Fruit fly (Drosophila melanogaster) whole organism, embryonic: Measurements from ENCODE around the gene CG7227.

Source experiments
- Asciz ChIP-seq: fragments of 200-800 bp; sonication (Bioruptor generic); optimal IDR thresholded peaks from 2 replicates; lab custom pipeline; 2017; ENCODE audit warnings: missing biosample characterization, mild to moderate bottlenecking, missing genetic modification characterization, missing genetic modification reagents
- Blimp-1 ChIP-seq: fragments of 200-800 bp; sonication (Bioruptor generic); optimal IDR thresholded peaks from 3 replicates; lab custom pipeline; 2018; ENCODE audit warnings: missing biosample characterization, missing genetic modification characterization, mild to moderate bottlenecking, moderate library complexity, missing genetic modification reagents
- CG10543 ChIP-seq: fragments of 200-800 bp; sonication (Bioruptor generic); optimal IDR thresholded peaks from 3 replicates; lab custom pipeline; 2017; ENCODE audit warnings: missing biosample characterization, mild to moderate bottlenecking, missing genetic modification characterization, moderate library complexity
- CG10654 ChIP-seq: fragments of 200-800 bp; sonication (Bioruptor generic); optimal IDR thresholded peaks from 2 replicates; lab custom pipeline; 2016; ENCODE audit warnings: missing biosample characterization, missing genetic modification characterization
- CG11398 ChIP-seq: fragments of 200-800 bp; sonication (Bioruptor generic); optimal IDR thresholded peaks from 2 replicates; lab custom pipeline; 2016; ENCODE audit warnings: missing biosample characterization, missing genetic modification characterization
- CG12391 ChIP-seq: fragments of 200-800 bp; sonication (Bioruptor generic); optimal IDR thresholded peaks from 3 replicates; lab custom pipeline; 2018; ENCODE audit warnings: missing biosample characterization, mild to moderate bottlenecking, missing genetic modification characterization, moderate library complexity
- CG12942 ChIP-seq: fragments of 200-800 bp; sonication (Bioruptor generic); optimal IDR thresholded peaks from 3 replicates; lab custom pipeline; 2016; ENCODE audit warnings: missing biosample characterization, missing genetic modification characterization
- CG1603 ChIP-seq: fragments of 200-800 bp; sonication (Bioruptor generic); optimal IDR thresholded peaks from 2 replicates; lab custom pipeline; 2019; ENCODE audit warnings: missing biosample characterization, mild to moderate bottlenecking, missing genetic modification characterization, moderate library complexity
- CG16779 ChIP-seq: fragments of 200-800 bp; sonication (Bioruptor generic); IDR thresholded peaks from 2 replicates; pipeline ENCODE4 v1.3.6; 2022; ENCODE audit warnings: missing biosample characterization, missing genetic modification characterization
- CG16863 ChIP-seq: fragments of 200-800 bp; sonication (Bioruptor generic); optimal IDR thresholded peaks from 3 replicates; lab custom pipeline; 2016; ENCODE audit warnings: missing biosample characterization, missing genetic modification characterization
- CG31224 ChIP-seq: fragments of 200-800 bp; sonication (Bioruptor generic); IDR thresholded peaks from 2 replicates; pipeline ENCODE4 v1.3.6; 2022; ENCODE audit warnings: missing biosample characterization, missing genetic modification characterization
- CG31365 ChIP-seq: fragments of 200-800 bp; sonication (Bioruptor generic); optimal IDR thresholded peaks from 2 replicates; lab custom pipeline; 2018; ENCODE audit warnings: missing biosample characterization, mild to moderate bottlenecking, missing genetic modification characterization
- CG31388 ChIP-seq: fragments of 200-800 bp; sonication (Bioruptor generic); optimal IDR thresholded peaks from 2 replicates; lab custom pipeline; 2016; ENCODE audit warnings: missing biosample characterization, missing genetic modification characterization
- CG3163 ChIP-seq: fragments of 200-800 bp; sonication (Bioruptor generic); optimal IDR thresholded peaks from 3 replicates; lab custom pipeline; 2016; ENCODE audit warnings: missing biosample characterization, missing genetic modification characterization
- CG3407 ChIP-seq: fragments of 200-800 bp; sonication (Bioruptor generic); optimal IDR thresholded peaks from 2 replicates; lab custom pipeline; 2018; ENCODE audit warnings: missing biosample characterization, mild to moderate bottlenecking, missing genetic modification characterization
- CG6689 ChIP-seq: fragments of 200-800 bp; sonication (Bioruptor generic); IDR thresholded peaks from 2 replicates; pipeline ENCODE4 v1.3.6; 2022; ENCODE audit warnings: missing biosample characterization, missing genetic modification characterization
- CG6765 ChIP-seq: fragments of 200-800 bp; sonication (Bioruptor generic); optimal IDR thresholded peaks from 3 replicates; lab custom pipeline; 2017; ENCODE audit warnings: missing biosample characterization, mild to moderate bottlenecking, missing genetic modification characterization
- CG7556 ChIP-seq: fragments of 200-800 bp; sonication (Bioruptor generic); optimal IDR thresholded peaks from 2 replicates; lab custom pipeline; 2017; ENCODE audit warnings: missing biosample characterization, mild to moderate bottlenecking, missing genetic modification characterization
- CG8290 ChIP-seq, 3 experiments: fragments of 200-800 bp; sonication (Bioruptor generic); optimal IDR thresholded peaks; 2 replicates each; lab custom pipeline; 2016 to 2019; ENCODE audit warnings: missing biosample characterization in 3 of 3, missing genetic modification characterization in 3 of 3, mild to moderate bottlenecking in 2 of 3, moderate library complexity in 1 of 3
- CG8944 ChIP-seq: fragments of 200-800 bp; sonication (Bioruptor generic); optimal IDR thresholded peaks from 3 replicates; lab custom pipeline; 2016; ENCODE audit warnings: missing biosample characterization, missing genetic modification characterization
- Dbx ChIP-seq: fragments of 200-800 bp; sonication (Bioruptor generic); IDR thresholded peaks from 3 replicates; pipeline ENCODE4 v1.3.6; 2022; ENCODE audit warnings: missing biosample characterization, missing genetic modification characterization
- Dfd ChIP-seq, 2 experiments: fragments of >200 bp; optimal IDR thresholded peaks; 2 replicates each; lab custom pipeline; 2017; ENCODE audit warnings: missing biosample characterization in 2 of 2, missing genetic modification characterization in 2 of 2
- Dip2 ChIP-seq: fragments of 200-800 bp; sonication (Bioruptor generic); IDR thresholded peaks from 2 replicates; pipeline ENCODE4 v1.3.6; 2022; ENCODE audit warnings: missing biosample characterization, missing genetic modification characterization
- Dll ChIP-seq: fragments of 200-800 bp; sonication (Bioruptor generic); IDR thresholded peaks from 4 replicates; pipeline ENCODE4 v1.3.6; 2022; ENCODE audit warnings: missing biosample characterization, missing genetic modification characterization; ENCODE audit not compliant: partially characterized antibody
- Doc3 ChIP-seq: fragments of 200-800 bp; sonication (Bioruptor generic); IDR thresholded peaks from 3 replicates; pipeline ENCODE4 v1.3.6; 2022; ENCODE audit warnings: missing biosample characterization, missing genetic modification characterization; ENCODE audit not compliant: partially characterized antibody
- Elba2 ChIP-seq: fragments of 200-800 bp; sonication (Bioruptor generic); optimal IDR thresholded peaks from 3 replicates; lab custom pipeline; 2016; ENCODE audit warnings: missing biosample characterization, missing genetic modification characterization
- Ets97D ChIP-seq: fragments of 200-800 bp; sonication (Bioruptor generic); optimal IDR thresholded peaks from 3 replicates; lab custom pipeline; 2016; ENCODE audit warnings: missing biosample characterization, missing genetic modification characterization
- Gsc ChIP-seq: fragments of 200-800 bp; sonication (Bioruptor generic); IDR thresholded peaks from 2 replicates; pipeline ENCODE4 v1.3.6; 2022; ENCODE audit warnings: missing biosample characterization, missing genetic modification characterization
- H2.0 ChIP-seq: fragments of 200-800 bp; sonication (Bioruptor generic); IDR thresholded peaks from 2 replicates; pipeline ENCODE4 v1.3.6; 2022; ENCODE audit warnings: missing biosample characterization, missing genetic modification characterization
- HLH3B ChIP-seq: fragments of 200-800 bp; sonication (Bioruptor generic); IDR thresholded peaks from 2 replicates; pipeline ENCODE4 v1.3.6; 2022; ENCODE audit warnings: missing biosample characterization, missing genetic modification characterization
- HmgZ ChIP-seq: fragments of 200-800 bp; sonication (Bioruptor generic); optimal IDR thresholded peaks from 2 replicates; lab custom pipeline; 2018; ENCODE audit warnings: missing biosample characterization, mild to moderate bottlenecking, missing genetic modification characterization
- Jarid2 ChIP-seq: fragments of 200-800 bp; sonication (Bioruptor generic); optimal IDR thresholded peaks from 3 replicates; lab custom pipeline; 2017; ENCODE audit warnings: mild to moderate bottlenecking, missing biosample characterization, missing genetic modification reagents, missing genetic modification characterization
- Med ChIP-seq: fragments of 200-800 bp; sonication (Bioruptor generic); peaks from one replicate; lab custom pipeline; 2016; ENCODE audit warnings: missing biosample characterization, missing genetic modification characterization, mild to moderate bottlenecking, inconsistent platforms, moderate library complexity
- Pdp1 ChIP-seq, 2 experiments: fragments of 200-800 bp; sonication (Bioruptor generic); optimal IDR thresholded peaks; 3 replicates each; lab custom pipeline; 2016; ENCODE audit warnings: missing biosample characterization in 2 of 2, missing genetic modification characterization in 2 of 2, mild to moderate bottlenecking in 1 of 2, moderate library complexity in 1 of 2
- Ssrp ChIP-seq: fragments of 200-800 bp; sonication (Bioruptor generic); optimal IDR thresholded peaks from 2 replicates; lab custom pipeline; 2018; ENCODE audit warnings: missing biosample characterization, mild to moderate bottlenecking, missing genetic modification characterization, moderate library complexity
- Trl ChIP-seq, 3 experiments: fragments of >200 bp in 2 of 3; fragments of 200-800 bp in 1 of 3; sonication (Bioruptor generic) in 1 of 3; optimal IDR thresholded peaks; 2 replicates in 1 of 3; 3 replicates in 2 of 3; lab custom pipeline; 2016 to 2017; ENCODE audit warnings: missing biosample characterization in 1 of 3, missing genetic modification characterization in 1 of 3
- Vsx1 ChIP-seq: fragments of 200-800 bp; sonication (Bioruptor generic); optimal IDR thresholded peaks from 2 replicates; lab custom pipeline; 2017; ENCODE audit warnings: missing biosample characterization, mild to moderate bottlenecking, missing genetic modification characterization, missing genetic modification reagents
- aop ChIP-seq: fragments of 200-800 bp; sonication (Bioruptor generic); IDR thresholded peaks from 2 replicates; pipeline ENCODE4 v1.3.6; 2022; ENCODE audit warnings: missing biosample characterization, missing genetic modification characterization
- bbx ChIP-seq: fragments of 200-800 bp; sonication (Bioruptor generic); IDR thresholded peaks from 2 replicates; pipeline ENCODE4 v1.3.6; 2022; ENCODE audit warnings: missing biosample characterization, missing genetic modification characterization; ENCODE audit not compliant: partially characterized antibody
- bowl ChIP-seq: fragments of 200-800 bp; sonication (Bioruptor generic); IDR thresholded peaks from 2 replicates; pipeline ENCODE4 v1.3.6; 2022; ENCODE audit warnings: missing biosample characterization, missing genetic modification characterization
- da ChIP-seq: fragments of 200-800 bp; sonication (Bioruptor generic); optimal IDR thresholded peaks from 2 replicates; lab custom pipeline; 2016; ENCODE audit warnings: missing biosample characterization, missing genetic modification characterization
- grau ChIP-seq: fragments of 200-800 bp; optimal IDR thresholded peaks from 3 replicates; lab custom pipeline; 2019; ENCODE audit warnings: missing biosample characterization, mild to moderate bottlenecking, missing genetic modification characterization, moderate library complexity
- gsb-n ChIP-seq: fragments of 200-800 bp; sonication (Bioruptor generic); optimal IDR thresholded peaks from 3 replicates; lab custom pipeline; 2018; ENCODE audit warnings: missing biosample characterization, mild to moderate bottlenecking, missing genetic modification characterization
- hbn ChIP-seq: fragments of 200-800 bp; sonication (Bioruptor generic); IDR thresholded peaks from 2 replicates; pipeline ENCODE4 v1.3.6; 2022; ENCODE audit warnings: missing biosample characterization, missing genetic modification characterization; ENCODE audit not compliant: partially characterized antibody
- ken ChIP-seq: fragments of 200-800 bp; sonication (Bioruptor generic); IDR thresholded peaks from 3 replicates; pipeline ENCODE4 v1.3.6; 2022; ENCODE audit warnings: missing biosample characterization, missing genetic modification characterization
- kni ChIP-seq: fragments of 200-800 bp; sonication (Bioruptor generic); optimal IDR thresholded peaks from 3 replicates; lab custom pipeline; 2017; ENCODE audit warnings: mild to moderate bottlenecking, missing biosample characterization, missing genetic modification reagents, missing genetic modification characterization
- knrl ChIP-seq: fragments of 200-800 bp; sonication (Bioruptor generic); IDR thresholded peaks from 3 replicates; pipeline ENCODE4 v1.3.6; 2022; ENCODE audit warnings: missing biosample characterization, missing genetic modification characterization; ENCODE audit not compliant: partially characterized antibody
- pum ChIP-seq: fragments of 200-800 bp; sonication (Bioruptor generic); optimal IDR thresholded peaks from 2 replicates; lab custom pipeline; 2016; ENCODE audit warnings: missing biosample characterization, missing genetic modification characterization
- sob ChIP-seq: fragments of 200-800 bp; sonication (Bioruptor generic); IDR thresholded peaks from 2 replicates; pipeline ENCODE4 v1.3.6; 2022; ENCODE audit warnings: missing biosample characterization, missing genetic modification characterization

Gene CG7227

dm6 chr2L:7991391-7991876, 6.5 kb downstream of the CG7227 start (continued):
- TF ChIP-seq aop (GFP tag; lab: Robert Waterston, UW) (no peak), Jarid2 (GFP tag; lab: Kevin White, UChicago) (peak; percentile 73), CG3407 (GFP tag; lab: Kevin White, UChicago) (no peak), CG31388 (no peak), ken (GFP tag; lab: Robert Waterston, UW) (peak; percentile 42; the same call in 1 of the 3 replicates), Ssrp (tag; lab: Kevin White, UChicago) (no peak), HmgZ (tag; lab: Kevin White, UChicago) (no peak), grau (peak; percentile 97), CG1603 (tag; lab: Kevin White, UChicago) (no peak), Trl (optimal IDR thresholded peaks at IDR 0.05; lab: Kevin White, UChicago) (peak; percentile 85 to 87), Trl (GFP tag; optimal IDR thresholded peaks at IDR 0.05; lab: Kevin White, UChicago) (peak; percentile 0), da (GFP tag; lab: Kevin White, UChicago) (no peak), Ets97D (no peak), CG7556 (GFP tag; lab: Kevin White, UChicago) (no peak), Elba2 (GFP tag; lab: Kevin White, UChicago) (no peak), Gsc (GFP tag; lab: Robert Waterston, UW) (no peak), Vsx1 (GFP tag; lab: Kevin White, UChicago) (no peak), sob (GFP tag; lab: Robert Waterston, UW) (0 out of 2 replicates have a peak, but pooled peaks have one; percentile 17), Dip2 (GFP tag; lab: Robert Waterston, UW) (no peak), CG12942 (GFP tag; lab: Kevin White, UChicago) (no peak), CG12391 (tag; lab: Kevin White, UChicago) (no peak), CG16779 (GFP tag; lab: Robert Waterston, UW) (no peak), Pdp1 (GFP tag; optimal IDR thresholded peaks at IDR 0.05; lab: Kevin White, UChicago) (peak in 1 of 2 experiments; percentile 5), CG8290 (GFP tag; optimal IDR thresholded peaks at IDR 0.05; lab: Kevin White, UChicago) (no peak), CG8290 (tag; optimal IDR thresholded peaks at IDR 0.05; lab: Kevin White, UChicago) (peak in 1 of 2 experiments; percentile 16), Dfd (GFP tag; optimal IDR thresholded peaks at IDR 0.05; lab: Kevin White, UChicago) (no peak), Blimp-1 (peak; percentile 82), gsb-n (no peak), H2.0 (GFP tag; lab: Robert Waterston, UW) (0 out of 2 replicates have a peak, but pooled peaks have one; percentile 15), CG10543 (GFP tag; lab: Kevin White, UChicago) (peak; percentile 11), Dll (GFP tag; lab: Robert Waterston, UW) (peak; percentile 30; the same call in 1 of the 4 replicates), pum (no peak), HLH3B (GFP tag; lab: Robert Waterston, UW) (no peak), Asciz (no peak), CG31365 (no peak), CG11398 (no peak), CG6765 (no peak), CG10654 (GFP tag; lab: Kevin White, UChicago) (no peak), CG16863 (no peak), CG8944 (GFP tag; lab: Kevin White, UChicago) (no peak), CG31224 (no peak), bbx (GFP tag; lab: Robert Waterston, UW) (peak; percentile 17; the same call in 1 of the 2 replicates), knrl (GFP tag; lab: Robert Waterston, UW) (no peak), CG3163 (GFP tag; lab: Kevin White, UChicago) (peak; percentile 80), bowl (GFP tag; lab: Robert Waterston, UW) (no peak), Med (peak; percentile 86), CG6689 (GFP tag; lab: Robert Waterston, UW) (no peak), hbn (peak; percentile 25; the same call in 1 of the 2 replicates), kni (peak; percentile 2), Doc3 (GFP tag; lab: Robert Waterston, UW) (no peak), Dbx (GFP tag; lab: Robert Waterston, UW) (peak; percentile 11; the same call in 1 of the 3 replicates)
